Worm (Caenorhabditis elegans) whole organism, young adult: ENCODE data around the gene tdpo-1.

ENCODE experiments used
- K11D2.4 ChIP-seq: fragments of 200-800 bp; sonication (Bioruptor generic); IDR thresholded peaks from 2 replicates; pipeline ENCODE4 v1.3.6; 2022; ENCODE audit warnings: missing genetic modification reagents, missing genetic modification characterization, missing compliant biosample characterization
- Y53F4B.3 ChIP-seq: fragments of 200-800 bp; sonication (Bioruptor generic); IDR thresholded peaks from 2 replicates; pipeline ENCODE4 v1.3.6; 2022; ENCODE audit warnings: missing genetic modification reagents, missing genetic modification characterization, missing compliant biosample characterization
- aptf-2 ChIP-seq: fragments of 200-800 bp; sonication (Bioruptor generic); conservative IDR thresholded peaks from 2 replicates; pipeline ENCODE4 v1.3.6; 2022; ENCODE audit warnings: missing genetic modification reagents, missing genetic modification characterization, missing compliant biosample characterization
- attf-6 ChIP-seq: fragments of 200-800 bp; sonication (Bioruptor generic); IDR thresholded peaks from 2 replicates; pipeline ENCODE4 v1.3.6; 2022; ENCODE audit warnings: missing genetic modification reagents, missing genetic modification characterization, missing compliant biosample characterization
- ekl-4 ChIP-seq: fragments of 200-800 bp; sonication (Bioruptor generic); IDR thresholded peaks from 2 replicates; pipeline ENCODE4 v1.3.6; 2022; ENCODE audit warnings: missing genetic modification reagents, missing genetic modification characterization, missing compliant biosample characterization
- fkh-3 ChIP-seq: sonication (generic microtip); optimal IDR thresholded peaks from 2 replicates; lab custom pipeline; 2016; ENCODE audit warnings: mild to moderate bottlenecking, missing genetic modification characterization, missing compliant biosample characterization
- pha-4 ChIP-seq: fragments of 150-350 bp; sonication (generic microtip); optimal IDR thresholded peaks from 2 replicates; lab custom pipeline; 2014; ENCODE audit warnings: missing biosample characterization, missing genetic modification reagents, missing genetic modification characterization
- snpc-4 ChIP-seq, 5 experiments: fragments of 150-350 bp in 1 of 5; sonication (generic microtip) in 4 of 5; optimal IDR thresholded peaks; 2 replicates each; lab custom pipeline; 2014 to 2018; ENCODE audit warnings: missing genetic modification characterization in 5 of 5, missing biosample characterization in 3 of 5, antibody characterized with exemption in 2 of 5, mild to moderate bottlenecking in 2 of 5, missing compliant biosample characterization in 2 of 5, missing genotype in 2 of 5, moderate library complexity in 2 of 5, missing genetic modification reagents in 1 of 5
- unc-62 ChIP-seq: fragments of 150-350 bp; optimal IDR thresholded peaks from 2 replicates; lab custom pipeline; 2014; ENCODE audit warnings: missing biosample characterization, missing genetic modification reagents, missing genetic modification characterization

- TF ChIP-seq attf-6 (GFP tag; lab: Robert Waterston, UW) (no peak), unc-62 (GFP tag; lab: Kevin White, UChicago) (no peak), Y53F4B.3 (GFP tag; lab: Robert Waterston, UW) (no peak), snpc-4 (GFP tag; optimal IDR thresholded peaks at IDR 0.05; lab: Kevin White, UChicago) (no peak), snpc-4 (tag; optimal IDR thresholded peaks at IDR 0.05; lab: Kevin White, UChicago) (no peak), pha-4 (tag; lab: Kevin White, UChicago) (no peak), K11D2.4 (GFP tag; lab: Robert Waterston, UW) (no peak), fkh-3 (tag; lab: Kevin White, UChicago) (no peak), ekl-4 (GFP tag; lab: Robert Waterston, UW) (no peak), aptf-2 (no peak)
These were observed 38.1 kb downstream of the tdpo-1 start for ce11 chrIV:1997762-1998161.
